Fruit fly (Drosophila melanogaster) whole organism, prepupa: Measurements from ENCODE around the gene Tollo.

Source experiments
- Eip75B ChIP-seq: fragments of 200-800 bp; sonication (Bioruptor generic); optimal IDR thresholded peaks from 3 replicates; lab custom pipeline; 2016; ENCODE audit warnings: missing biosample characterization, missing genetic modification characterization
- Sox15 ChIP-seq: fragments of 200-800 bp; sonication (Bioruptor generic); optimal IDR thresholded peaks from 3 replicates; lab custom pipeline; 2016; ENCODE audit warnings: missing biosample characterization, missing genetic modification characterization

DNA sequence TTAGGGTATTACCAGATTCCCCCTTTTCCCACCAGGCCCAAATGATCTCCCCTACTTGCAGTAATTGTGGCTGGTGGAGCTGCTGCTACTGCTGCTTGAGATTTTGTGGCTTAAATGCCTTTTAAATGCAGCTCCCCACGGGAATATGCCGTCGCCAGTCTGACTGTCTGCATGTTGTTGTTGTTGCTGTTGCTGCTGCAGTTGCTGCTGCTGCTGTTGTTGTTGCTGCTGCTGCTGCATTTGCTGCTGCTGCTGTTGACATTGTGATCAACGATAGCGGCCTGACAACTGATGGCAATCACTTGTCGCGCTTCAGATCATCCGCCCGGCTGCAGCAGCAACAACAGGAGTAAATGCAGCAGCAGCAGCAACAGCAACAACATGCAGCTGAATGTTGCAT, 8.8 kb upstream of the Tollo start:
- TF ChIP-seq Eip75B (GFP tag; lab: Kevin White, UChicago) (no peak), Sox15 (GFP tag; lab: Kevin White, UChicago) (no peak)
